Worm (Caenorhabditis elegans): ENCODE data around the gene nhr-145.

DNA sequence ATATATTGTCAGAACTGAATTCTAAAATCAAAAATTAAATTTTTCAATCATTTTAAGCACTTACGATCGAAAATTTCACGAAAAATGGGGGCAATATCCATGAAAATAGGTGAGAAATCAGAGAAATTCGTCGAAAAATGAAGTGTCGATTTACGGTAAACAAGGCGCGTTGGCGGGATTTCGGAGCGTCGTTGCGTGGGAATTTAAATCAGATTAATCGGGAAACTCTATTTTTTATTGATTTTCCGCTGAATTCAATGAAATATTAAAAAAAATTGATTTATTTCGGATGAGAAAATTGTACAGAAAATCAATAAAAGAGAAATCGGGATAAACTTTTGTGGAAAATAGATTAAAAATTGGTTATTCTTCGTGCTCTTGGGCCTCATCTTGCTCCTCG, 31.7 kb downstream of the nhr-145 start, which contains the start of gene Y39B6A.13:
- TF ChIP-seq C08G9.2 (tag; optimal IDR thresholded peaks at IDR 0.05) (no peak), sox-4 (tag; optimal IDR thresholded peaks at IDR 0.05) (no peak), pha-4 (tag; optimal IDR thresholded peaks at IDR 0.05) (no peak), pqm-1 (tag; optimal IDR thresholded peaks at IDR 0.05) (no peak), tbx-2 (tag; optimal IDR thresholded peaks at IDR 0.05) (no peak), fax-1 (tag; optimal IDR thresholded peaks at IDR 0.05) (no peak), ama-1 (optimal IDR thresholded peaks at IDR 0.05) (no peak), unc-86 (tag; optimal IDR thresholded peaks at IDR 0.05) (no peak), hlh-30 (tag; optimal IDR thresholded peaks at IDR 0.05; ENCODE audit: insufficient read depth) (no peak), fkh-10 (GFP tag; optimal IDR thresholded peaks at IDR 0.05) (no peak), hlh-8 (tag; optimal IDR thresholded peaks at IDR 0.05) (no peak)
